Fruit fly (Drosophila melanogaster) whole organism, embryonic: ENCODE data around the gene CG33795.
A peak's percentile ranks its signal among the peaks of the same experiment; 100 is the strongest.

Source experiments
- B-H1 ChIP-seq: fragments of 200-800 bp; sonication (Bioruptor generic); IDR thresholded peaks from 3 replicates; pipeline ENCODE4 v1.3.6; 2022; ENCODE audit warnings: missing biosample characterization, missing genetic modification characterization
- CG11398 ChIP-seq: fragments of 200-800 bp; sonication (Bioruptor generic); optimal IDR thresholded peaks from 2 replicates; lab custom pipeline; 2016; ENCODE audit warnings: missing biosample characterization, missing genetic modification characterization
- CG11504 ChIP-seq: fragments of 200-800 bp; sonication (Bioruptor generic); optimal IDR thresholded peaks from 3 replicates; lab custom pipeline; 2019; ENCODE audit warnings: missing biosample characterization, mild to moderate bottlenecking, missing genetic modification characterization, moderate library complexity
- CG12769 ChIP-seq: fragments of 200-800 bp; sonication (Bioruptor generic); optimal IDR thresholded peaks from 2 replicates; lab custom pipeline; 2019; ENCODE audit warnings: missing biosample characterization, mild to moderate bottlenecking, missing genetic modification characterization, moderate library complexity
- CG14050 ChIP-seq: fragments of 200-800 bp; sonication (Bioruptor generic); IDR thresholded peaks from 3 replicates; pipeline ENCODE4 v1.3.6; 2022; ENCODE audit warnings: missing biosample characterization, missing genetic modification characterization
- CG14710 ChIP-seq: fragments of 200-800 bp; sonication (Bioruptor generic); optimal IDR thresholded peaks from 3 replicates; lab custom pipeline; 2019; ENCODE audit warnings: missing biosample characterization, mild to moderate bottlenecking, missing genetic modification characterization, moderate library complexity
- CG14860 ChIP-seq: fragments of 200-800 bp; sonication (Bioruptor generic); IDR thresholded peaks from 3 replicates; pipeline ENCODE4 v1.3.6; 2022; ENCODE audit warnings: missing biosample characterization, missing genetic modification characterization; ENCODE audit not compliant: partially characterized antibody
- CG17829 ChIP-seq: fragments of 200-800 bp; optimal IDR thresholded peaks from 2 replicates; lab custom pipeline; 2019; ENCODE audit warnings: missing biosample characterization, mild to moderate bottlenecking, missing genetic modification characterization, moderate library complexity
- CG31441 ChIP-seq: fragments of 200-800 bp; sonication (Bioruptor generic); IDR thresholded peaks from 2 replicates; pipeline ENCODE4 v1.3.6; 2022; ENCODE audit warnings: missing biosample characterization, missing genetic modification characterization
- CG3281 ChIP-seq: fragments of 200-800 bp; sonication (Bioruptor generic); optimal IDR thresholded peaks from 3 replicates; lab custom pipeline; 2017; ENCODE audit warnings: missing biosample characterization, mild to moderate bottlenecking, missing genetic modification characterization
- CG43689 ChIP-seq: fragments of 200-800 bp; sonication (Bioruptor generic); IDR thresholded peaks from 2 replicates; pipeline ENCODE4 v1.3.6; 2022; ENCODE audit warnings: missing biosample characterization, missing genetic modification characterization
- CG7372 ChIP-seq: fragments of 200-800 bp; sonication (Bioruptor generic); IDR thresholded peaks from 2 replicates; pipeline ENCODE4 v1.3.6; 2022; ENCODE audit warnings: missing biosample characterization, missing genetic modification characterization
- CG7839 ChIP-seq: fragments of 200-800 bp; sonication (Bioruptor generic); optimal IDR thresholded peaks from 3 replicates; lab custom pipeline; 2018; ENCODE audit warnings: missing biosample characterization, mild to moderate bottlenecking, missing genetic modification characterization, moderate library complexity
- CG7963 ChIP-seq: fragments of 200-800 bp; sonication (Bioruptor generic); IDR thresholded peaks from 3 replicates; pipeline ENCODE4 v1.3.6; 2022; ENCODE audit warnings: missing biosample characterization, missing genetic modification characterization; ENCODE audit not compliant: partially characterized antibody
- CG9437 ChIP-seq: fragments of 200-800 bp; sonication (Bioruptor generic); optimal IDR thresholded peaks from 2 replicates; lab custom pipeline; 2018; ENCODE audit warnings: missing biosample characterization, mild to moderate bottlenecking, missing genetic modification characterization
- Dad ChIP-seq: fragments of 200-800 bp; sonication (Bioruptor generic); optimal IDR thresholded peaks from 3 replicates; lab custom pipeline; 2016; ENCODE audit warnings: missing biosample characterization, missing genetic modification characterization
- HLH54F ChIP-seq: fragments of 200-800 bp; sonication (Bioruptor generic); optimal IDR thresholded peaks from 3 replicates; lab custom pipeline; 2016; ENCODE audit warnings: missing biosample characterization, missing genetic modification characterization
- Hr51 ChIP-seq, 2 experiments: fragments of 200-800 bp; sonication (Bioruptor generic); optimal IDR thresholded peaks; 2 replicates in 1 of 2; 3 replicates in 1 of 2; lab custom pipeline; 2016 to 2018; ENCODE audit warnings: missing biosample characterization in 2 of 2, missing genetic modification characterization in 2 of 2, mild to moderate bottlenecking in 1 of 2, moderate library complexity in 1 of 2
- NFAT ChIP-seq: fragments of 200-800 bp; sonication (Bioruptor generic); IDR thresholded peaks from 2 replicates; pipeline ENCODE4 v1.3.6; 2022; ENCODE audit warnings: missing biosample characterization, missing genetic modification characterization
- NK7.1 ChIP-seq: fragments of 200-800 bp; sonication (Bioruptor generic); optimal IDR thresholded peaks from 3 replicates; lab custom pipeline; 2016; ENCODE audit warnings: missing biosample characterization, missing genetic modification characterization
- Neu2 ChIP-seq: fragments of 200-800 bp; sonication (Bioruptor generic); optimal IDR thresholded peaks from 3 replicates; lab custom pipeline; 2016; ENCODE audit warnings: missing biosample characterization, missing genetic modification characterization, borderline replicate concordance
- Nf-YA ChIP-seq: fragments of 200-800 bp; sonication (Bioruptor generic); IDR thresholded peaks from 2 replicates; pipeline ENCODE4 v1.3.6; 2022; ENCODE audit warnings: missing biosample characterization, missing genetic modification characterization
- Oli ChIP-seq: fragments of 200-800 bp; sonication (Bioruptor generic); optimal IDR thresholded peaks from 2 replicates; lab custom pipeline; 2018; ENCODE audit warnings: missing biosample characterization, mild to moderate bottlenecking, missing genetic modification characterization, moderate library complexity
- Opbp ChIP-seq: fragments of 200-800 bp; sonication (Bioruptor generic); IDR thresholded peaks from 3 replicates; pipeline ENCODE4 v1.3.6; 2022; ENCODE audit warnings: missing biosample characterization, missing genetic modification characterization; ENCODE audit not compliant: partially characterized antibody
- Pdp1 ChIP-seq, 2 experiments: fragments of 200-800 bp; sonication (Bioruptor generic); optimal IDR thresholded peaks; 3 replicates each; lab custom pipeline; 2016; ENCODE audit warnings: missing biosample characterization in 2 of 2, missing genetic modification characterization in 2 of 2, mild to moderate bottlenecking in 1 of 2, moderate library complexity in 1 of 2
- Ravus ChIP-seq: fragments of 200-800 bp; sonication (Bioruptor generic); IDR thresholded peaks from 2 replicates; pipeline ENCODE4 v1.3.6; 2022; ENCODE audit warnings: missing biosample characterization, missing genetic modification characterization
- Six4 ChIP-seq: fragments of 200-800 bp; sonication (Bioruptor generic); optimal IDR thresholded peaks from 2 replicates; lab custom pipeline; 2016; ENCODE audit warnings: missing biosample characterization, missing genetic modification characterization
- Sox100B ChIP-seq: fragments of 200-800 bp; sonication (Bioruptor generic); optimal IDR thresholded peaks from 3 replicates; lab custom pipeline; 2018; ENCODE audit warnings: missing biosample characterization, mild to moderate bottlenecking, missing genetic modification characterization
- Sox102F ChIP-seq: fragments of 200-800 bp; sonication (Bioruptor generic); optimal IDR thresholded peaks from 2 replicates; lab custom pipeline; 2018; ENCODE audit warnings: missing biosample characterization, mild to moderate bottlenecking, missing genetic modification characterization, moderate library complexity
- ara ChIP-seq: fragments of 200-800 bp; sonication (Bioruptor generic); IDR thresholded peaks from 2 replicates; pipeline ENCODE4 v1.3.6; 2022; ENCODE audit warnings: missing biosample characterization, missing genetic modification characterization
- chinmo ChIP-seq: fragments of 200-800 bp; sonication (Bioruptor generic); IDR thresholded peaks from 4 replicates; pipeline ENCODE4 v1.3.6; 2022; ENCODE audit warnings: missing biosample characterization, missing genetic modification characterization; ENCODE audit not compliant: partially characterized antibody
- ci ChIP-seq: fragments of 200-800 bp; sonication (Bioruptor generic); IDR thresholded peaks from 3 replicates; pipeline ENCODE4 v1.3.6; 2022; ENCODE audit warnings: missing biosample characterization, missing genetic modification characterization
- fd96Cb ChIP-seq: fragments of 200-800 bp; sonication (Bioruptor generic); optimal IDR thresholded peaks from 2 replicates; lab custom pipeline; 2018; ENCODE audit warnings: missing biosample characterization, mild to moderate bottlenecking, missing genetic modification characterization, moderate library complexity
- ken ChIP-seq: fragments of 200-800 bp; sonication (Bioruptor generic); IDR thresholded peaks from 3 replicates; pipeline ENCODE4 v1.3.6; 2022; ENCODE audit warnings: missing biosample characterization, missing genetic modification characterization
- klu ChIP-seq: fragments of 200-800 bp; sonication (Bioruptor generic); IDR thresholded peaks from 2 replicates; pipeline ENCODE4 v1.3.6; 2022; ENCODE audit warnings: missing biosample characterization, missing genetic modification characterization
- knrl ChIP-seq: fragments of 200-800 bp; sonication (Bioruptor generic); IDR thresholded peaks from 3 replicates; pipeline ENCODE4 v1.3.6; 2022; ENCODE audit warnings: missing biosample characterization, missing genetic modification characterization; ENCODE audit not compliant: partially characterized antibody
- nau ChIP-seq: fragments of 200-800 bp; sonication (Bioruptor generic); optimal IDR thresholded peaks from 3 replicates; lab custom pipeline; 2017; ENCODE audit warnings: missing biosample characterization, mild to moderate bottlenecking, missing genetic modification characterization, missing genetic modification reagents
- phol ChIP-seq: fragments of 200-800 bp; sonication (Bioruptor generic); optimal IDR thresholded peaks from 3 replicates; lab custom pipeline; 2018; ENCODE audit warnings: missing biosample characterization, mild to moderate bottlenecking, missing genetic modification characterization, moderate library complexity
- prd ChIP-seq, 3 experiments: fragments of >200 bp in 2 of 3; fragments of 200-800 bp in 1 of 3; sonication (Bioruptor generic) in 1 of 3; optimal IDR thresholded peaks in 2 of 3; IDR thresholded peaks in 1 of 3; 2 replicates in 2 of 3; 3 replicates in 1 of 3; pipeline versions ENCODE4 v1.3.6 to Lab custom; 2017 to 2022; ENCODE audit warnings: missing biosample characterization in 1 of 3, missing genetic modification characterization in 1 of 3
- repo ChIP-seq: fragments of 200-800 bp; sonication (Bioruptor generic); optimal IDR thresholded peaks from 2 replicates; lab custom pipeline; 2016; ENCODE audit warnings: missing biosample characterization, missing genetic modification characterization
- salm ChIP-seq: fragments of 200-800 bp; sonication (Bioruptor generic); optimal IDR thresholded peaks from 2 replicates; lab custom pipeline; 2018; ENCODE audit warnings: missing biosample characterization, mild to moderate bottlenecking, missing genetic modification characterization
- sd ChIP-seq: fragments of 200-800 bp; sonication (Bioruptor generic); optimal IDR thresholded peaks from 3 replicates; lab custom pipeline; 2018; ENCODE audit warnings: missing biosample characterization, mild to moderate bottlenecking, missing genetic modification characterization, moderate library complexity
- sna ChIP-seq: fragments of 200-800 bp; sonication (Bioruptor generic); IDR thresholded peaks from 2 replicates; pipeline ENCODE4 v1.3.6; 2022; ENCODE audit warnings: missing biosample characterization, missing genetic modification characterization; ENCODE audit not compliant: partially characterized antibody
- so ChIP-seq: fragments of 200-800 bp; sonication (Bioruptor generic); IDR thresholded peaks from 3 replicates; pipeline ENCODE4 v1.3.6; 2022; ENCODE audit warnings: missing biosample characterization, missing genetic modification characterization
- sqz ChIP-seq: fragments of 200-800 bp; sonication (Bioruptor generic); optimal IDR thresholded peaks from 3 replicates; lab custom pipeline; 2018; ENCODE audit warnings: missing biosample characterization, mild to moderate bottlenecking, missing genetic modification characterization
- stc ChIP-seq: fragments of 200-800 bp; sonication (Bioruptor generic); IDR thresholded peaks from 2 replicates; pipeline ENCODE4 v1.3.6; 2022; ENCODE audit warnings: missing biosample characterization, missing genetic modification characterization
- tgo ChIP-seq: fragments of 200-800 bp; sonication (Bioruptor generic); IDR thresholded peaks from 3 replicates; pipeline ENCODE4 v1.3.6; 2022; ENCODE audit warnings: missing biosample characterization, missing genetic modification characterization
- trh ChIP-seq: fragments of 200-800 bp; sonication (Bioruptor generic); optimal IDR thresholded peaks from 2 replicates; lab custom pipeline; 2016; ENCODE audit warnings: missing biosample characterization, missing genetic modification characterization

Gene CG33795

dm6 chr3L:16211156-16211935 is 40.2 kb upstream of the CG33795 start (continued):
- TF ChIP-seq CG14050 (GFP tag; lab: Robert Waterston, UW): peak; percentile 10; the same call in 1 of the 3 replicates
- TF ChIP-seq Ravus (GFP tag; lab: Robert Waterston, UW): no peak
- no peak for TF ChIP-seq nau (GFP tag; lab: Kevin White, UChicago)
- TF ChIP-seq Sox102F (GFP tag; lab: Kevin White, UChicago): peak; percentile 36
- no peak for TF ChIP-seq repo (GFP tag; lab: Kevin White, UChicago)
- TF ChIP-seq CG9437 (GFP tag; lab: Kevin White, UChicago): peak; percentile 11
- 0 out of 3 replicates have a peak, but pooled peaks have one; percentile 28 for TF ChIP-seq knrl (GFP tag; lab: Robert Waterston, UW)
- TF ChIP-seq CG3281 (GFP tag; lab: Kevin White, UChicago): no peak
- no peak for TF ChIP-seq CG12769 (tag; lab: Kevin White, UChicago)
- TF ChIP-seq so: no peak
- peak; percentile 25 for TF ChIP-seq Sox100B (GFP tag; lab: Kevin White, UChicago)
- peak; percentile 46 for TF ChIP-seq phol (tag; lab: Kevin White, UChicago)
- no peak for TF ChIP-seq tgo (GFP tag; lab: Robert Waterston, UW)
- no peak for TF ChIP-seq CG11398 (GFP tag; lab: Kevin White, UChicago)
- no peak for TF ChIP-seq Neu2 (GFP tag; lab: Kevin White, UChicago)
- TF ChIP-seq Pdp1 (GFP tag; optimal IDR thresholded peaks at IDR 0.05; lab: Kevin White, UChicago): no peak
- TF ChIP-seq chinmo: no peak
- TF ChIP-seq ara (GFP tag; lab: Robert Waterston, UW): no peak
- TF ChIP-seq NK7.1: no peak
- TF ChIP-seq CG7839 (tag; lab: Kevin White, UChicago): peak; percentile 17
- no peak for TF ChIP-seq ci (GFP tag; lab: Robert Waterston, UW)
- peak in 1 of 2 experiments; percentile 20 for TF ChIP-seq Hr51 (GFP tag; optimal IDR thresholded peaks at IDR 0.05; lab: Kevin White, UChicago)
- TF ChIP-seq B-H1 (GFP tag; lab: Robert Waterston, UW): no peak
- TF ChIP-seq fd96Cb (tag; lab: Kevin White, UChicago): peak; percentile 23
- peak; percentile 25; the same call in 1 of the 2 replicates for TF ChIP-seq CG31441 (GFP tag; lab: Robert Waterston, UW)
- TF ChIP-seq Six4 (GFP tag; lab: Kevin White, UChicago): no peak
- TF ChIP-seq sd (tag; lab: Kevin White, UChicago): peak; percentile 23
- peak; percentile 34 for TF ChIP-seq CG14710 (tag; lab: Kevin White, UChicago)
- TF ChIP-seq HLH54F: no peak
- TF ChIP-seq CG17829: no peak
- TF ChIP-seq ken (GFP tag; lab: Robert Waterston, UW): no peak
- no peak for TF ChIP-seq sna (GFP tag; lab: Robert Waterston, UW)
- no peak for TF ChIP-seq stc (GFP tag; lab: Robert Waterston, UW)
- TF ChIP-seq CG14860: no peak
- TF ChIP-seq NFAT (GFP tag; lab: Robert Waterston, UW): no peak
- 0 out of 2 replicates have a peak, but pooled peaks have one; percentile 26 for TF ChIP-seq Nf-YA (GFP tag; lab: Robert Waterston, UW)
- no peak for TF ChIP-seq sqz (GFP tag; lab: Kevin White, UChicago)
- TF ChIP-seq trh (GFP tag; lab: Kevin White, UChicago): no peak
- TF ChIP-seq Opbp: 0 out of 3 replicates have a peak, but pooled peaks have one; percentile 9
- no peak for TF ChIP-seq CG7963 (GFP tag; lab: Robert Waterston, UW)
- no peak for TF ChIP-seq klu (GFP tag; lab: Robert Waterston, UW)
- TF ChIP-seq CG11504 (tag; lab: Kevin White, UChicago): peak; percentile 59
- TF ChIP-seq Dad (GFP tag; lab: Kevin White, UChicago): no peak
- TF ChIP-seq salm (tag; lab: Kevin White, UChicago): no peak
- TF ChIP-seq CG43689 (GFP tag; lab: Robert Waterston, UW): no peak
- no peak for TF ChIP-seq prd (optimal IDR thresholded peaks at IDR 0.05; lab: Kevin White, UChicago)
- 0 out of 3 replicates have a peak, but pooled peaks have one; percentile 15 for TF ChIP-seq prd (GFP tag; IDR thresholded peaks at IDR 0.05; lab: Robert Waterston, UW)
- no peak for TF ChIP-seq CG7372
- peak; percentile 48 for TF ChIP-seq Oli
